Fruit fly (Drosophila melanogaster) whole organism, pupa: ENCODE results near the gene ND-49L.
A peak's percentile ranks its signal among the peaks of the same experiment; 100 is the strongest.

Source experiments
- CG10348 ChIP-seq: fragments of 200-800 bp; sonication (Bioruptor generic); IDR thresholded peaks from 2 replicates; pipeline ENCODE4 v1.3.6; 2022; ENCODE audit warnings: missing biosample characterization, missing genetic modification characterization
- CG12605 ChIP-seq: fragments of 200-800 bp; sonication (Bioruptor generic); IDR thresholded peaks from 2 replicates; pipeline ENCODE4 v1.3.6; 2022; ENCODE audit warnings: missing biosample characterization, missing genetic modification characterization
- CG13204 ChIP-seq: fragments of 200-800 bp; sonication (Bioruptor generic); optimal IDR thresholded peaks from 2 replicates; lab custom pipeline; 2018; ENCODE audit warnings: missing biosample characterization, mild to moderate bottlenecking, missing genetic modification characterization, moderate library complexity
- CG14655 ChIP-seq: fragments of 200-800 bp; sonication (Bioruptor generic); optimal IDR thresholded peaks from 3 replicates; lab custom pipeline; 2017; ENCODE audit warnings: mild to moderate bottlenecking, missing biosample characterization, missing genetic modification reagents, missing genetic modification characterization
- CG15710 ChIP-seq: fragments of 200-800 bp; sonication (Bioruptor generic); optimal IDR thresholded peaks from 2 replicates; lab custom pipeline; 2018; ENCODE audit warnings: missing biosample characterization, mild to moderate bottlenecking, missing genetic modification characterization, moderate library complexity
- CG17806 ChIP-seq: fragments of 200-800 bp; sonication (Bioruptor generic); optimal IDR thresholded peaks from 2 replicates; lab custom pipeline; 2018; ENCODE audit warnings: missing biosample characterization, mild to moderate bottlenecking, missing genetic modification characterization, moderate library complexity
- CG32121 ChIP-seq: fragments of 200-800 bp; sonication (Bioruptor generic); IDR thresholded peaks from 2 replicates; pipeline ENCODE4 v1.3.6; 2022; ENCODE audit warnings: missing biosample characterization, missing genetic modification characterization
- CG34367 ChIP-seq: fragments of 200-800 bp; sonication (Bioruptor generic); optimal IDR thresholded peaks from 2 replicates; lab custom pipeline; 2018; ENCODE audit warnings: missing biosample characterization, mild to moderate bottlenecking, missing genetic modification characterization
- CG4496 ChIP-seq: fragments of 200-800 bp; sonication (Bioruptor generic); IDR thresholded peaks from 3 replicates; pipeline ENCODE4 v1.3.6; 2022; ENCODE audit warnings: missing biosample characterization, missing genetic modification characterization
- CG8159 ChIP-seq: fragments of 200-800 bp; sonication (Bioruptor generic); optimal IDR thresholded peaks from 3 replicates; lab custom pipeline; 2018; ENCODE audit warnings: missing biosample characterization, mild to moderate bottlenecking, missing genetic modification characterization, moderate library complexity
- CG8301 ChIP-seq: fragments of 200-800 bp; sonication (Bioruptor generic); optimal IDR thresholded peaks from 2 replicates; lab custom pipeline; 2018; ENCODE audit warnings: missing biosample characterization, mild to moderate bottlenecking, missing genetic modification characterization
- CG9948 ChIP-seq: fragments of 200-800 bp; sonication (Bioruptor generic); optimal IDR thresholded peaks from 2 replicates; lab custom pipeline; 2018; ENCODE audit warnings: missing biosample characterization, mild to moderate bottlenecking, missing genetic modification characterization, moderate library complexity
- D1 ChIP-seq: fragments of 200-800 bp; sonication (Bioruptor generic); optimal IDR thresholded peaks from 2 replicates; lab custom pipeline; 2018; ENCODE audit warnings: missing biosample characterization, mild to moderate bottlenecking, missing genetic modification characterization, moderate library complexity
- EcR ChIP-seq: fragments of 200-800 bp; sonication (Bioruptor generic); optimal IDR thresholded peaks from 3 replicates; lab custom pipeline; 2019; ENCODE audit warnings: missing biosample characterization, missing genetic modification characterization, mild to moderate bottlenecking, moderate library complexity, missing genetic modification reagents
- Ets98B ChIP-seq: fragments of 200-800 bp; sonication (Bioruptor generic); IDR thresholded peaks from 2 replicates; pipeline ENCODE4 v1.3.6; 2022; ENCODE audit warnings: missing biosample characterization, missing genetic modification characterization
- Pif1A ChIP-seq: fragments of 200-800 bp; sonication (Bioruptor generic); optimal IDR thresholded peaks from 3 replicates; lab custom pipeline; 2016; ENCODE audit warnings: missing biosample characterization, missing genetic modification characterization
- Pif1B ChIP-seq: fragments of 200-800 bp; sonication (Bioruptor generic); optimal IDR thresholded peaks from 3 replicates; lab custom pipeline; 2016; ENCODE audit warnings: missing biosample characterization, missing genetic modification characterization
- Snoo ChIP-seq: fragments of 200-800 bp; sonication (Bioruptor generic); optimal IDR thresholded peaks from 3 replicates; lab custom pipeline; 2017; ENCODE audit warnings: missing biosample characterization, mild to moderate bottlenecking, missing genetic modification characterization, inconsistent platforms
- fd96Ca ChIP-seq: fragments of 200-800 bp; sonication (Bioruptor generic); IDR thresholded peaks from 3 replicates; pipeline ENCODE4 v1.3.6; 2022; ENCODE audit warnings: missing biosample characterization, missing genetic modification characterization
- gl ChIP-seq: fragments of 200-800 bp; sonication (Bioruptor generic); optimal IDR thresholded peaks from 2 replicates; lab custom pipeline; 2018; ENCODE audit warnings: missing biosample characterization, mild to moderate bottlenecking, missing genetic modification characterization
- rn ChIP-seq: fragments of 200-800 bp; sonication (Bioruptor generic); IDR thresholded peaks from 2 replicates; pipeline ENCODE4 v1.3.6; 2022; ENCODE audit warnings: missing biosample characterization, missing genetic modification characterization

The ND-49L gene

dm6 chr3R:25335065-25335464, 23.0 kb upstream of the ND-49L start, which contains the start of the genes CG10669 and CG11902:
Gene CG10669, minus strand, starts transcription at chr3R:25335243.
Gene CG11902, plus strand, starts transcription at chr3R:25335257.
- TF ChIP-seq EcR (no peak), CG10348 (GFP tag; lab: Robert Waterston, UW) (no peak), CG13204 (no peak), CG12605 (GFP tag; lab: Robert Waterston, UW) (no peak), fd96Ca (GFP tag; lab: Robert Waterston, UW) (no peak), CG14655 (GFP tag; lab: Kevin White, UChicago) (no peak), CG8159 (tag; lab: Kevin White, UChicago) (no peak), CG34367 (tag; lab: Kevin White, UChicago) (no peak), rn (GFP tag; lab: Robert Waterston, UW) (no peak), Ets98B (no peak), Pif1A (GFP tag; lab: Kevin White, UChicago) (no peak), CG17806 (tag; lab: Kevin White, UChicago) (no peak), CG15710 (tag; lab: Kevin White, UChicago) (no peak), CG32121 (no peak), CG9948 (no peak), D1 (tag; lab: Kevin White, UChicago) (no peak), Pif1B (GFP tag; lab: Kevin White, UChicago) (no peak)

DNA sequence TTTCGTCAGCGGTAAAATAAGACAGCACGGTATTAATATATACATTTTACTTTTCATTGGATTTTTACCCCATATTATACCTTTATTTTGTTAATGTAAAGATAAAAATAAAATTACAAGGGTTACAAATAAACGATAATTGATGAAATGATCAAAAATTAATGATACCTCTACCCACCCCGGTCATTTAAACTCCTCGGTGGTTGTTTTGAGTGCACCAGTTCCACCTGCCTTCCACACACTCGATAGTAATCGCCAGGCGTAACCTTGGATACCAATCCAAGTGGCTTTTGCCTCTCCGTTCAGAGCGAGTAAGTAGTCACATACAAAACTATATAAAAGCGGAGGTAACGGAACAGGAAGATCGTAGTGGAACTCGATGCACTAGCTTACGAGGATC, 18.1 kb upstream of the ND-49L start, which contains the start of gene rha:
Gene rha (plus strand): TSS at position 301 of the 400 bp plus-strand sequence.
- no peak for TF ChIP-seq Ets98B
- no peak for TF ChIP-seq CG8159 (tag; lab: Kevin White, UChicago)
- TF ChIP-seq CG13204, result no peak
- TF ChIP-seq Pif1B (GFP tag; lab: Kevin White, UChicago), result no peak

DNA sequence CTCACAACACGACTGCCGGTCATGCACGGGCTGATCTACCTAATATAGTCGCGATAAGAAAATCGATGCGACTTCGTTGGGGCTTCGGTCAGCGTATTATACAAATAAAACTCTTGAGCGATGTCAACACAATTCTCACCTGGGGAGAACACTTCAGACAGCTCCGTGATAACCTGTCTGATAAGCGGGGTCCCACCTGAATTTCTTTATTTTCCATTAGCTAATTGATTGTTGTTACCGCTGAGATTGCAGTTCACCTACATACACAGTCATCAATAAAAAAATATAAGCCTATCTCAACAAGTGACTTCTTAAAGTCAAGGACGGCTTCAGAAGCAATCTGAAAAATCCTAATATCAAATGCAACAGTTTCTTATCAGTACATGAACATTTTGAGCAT, 11.2 kb upstream of the ND-49L start, which contains the start of gene tobi:
Gene tobi (minus strand): TSS at position 23 of the 400 bp plus-strand sequence.
- TF ChIP-seq CG8301 (tag; lab: Kevin White, UChicago), result no peak
- no peak for TF ChIP-seq Snoo (tag; lab: Kevin White, UChicago)
- no peak for TF ChIP-seq CG4496 (GFP tag; lab: Robert Waterston, UW)
- no peak for TF ChIP-seq D1 (tag; lab: Kevin White, UChicago)
- no peak for TF ChIP-seq rn (GFP tag; lab: Robert Waterston, UW)
- TF ChIP-seq CG32121, result no peak
- TF ChIP-seq CG17806 (tag; lab: Kevin White, UChicago), result no peak
- TF ChIP-seq EcR, result no peak
- TF ChIP-seq, all 21 proteins: peak for 0

- TF ChIP-seq CG34367 (tag; lab: Kevin White, UChicago) (no peak), Ets98B (no peak), EcR (no peak), CG4496 (GFP tag; lab: Robert Waterston, UW) (no peak), Pif1B (GFP tag; lab: Kevin White, UChicago) (no peak), gl (tag; lab: Kevin White, UChicago) (no peak), CG15710 (tag; lab: Kevin White, UChicago) (no peak), CG14655 (GFP tag; lab: Kevin White, UChicago) (no peak), CG17806 (tag; lab: Kevin White, UChicago) (no peak), rn (GFP tag; lab: Robert Waterston, UW) (no peak), D1 (tag; lab: Kevin White, UChicago) (no peak), CG8301 (tag; lab: Kevin White, UChicago) (no peak), Pif1A (GFP tag; lab: Kevin White, UChicago) (no peak), CG32121 (no peak), CG13204 (no peak), CG10348 (GFP tag; lab: Robert Waterston, UW) (no peak)
Measured at dm6 chr3R:25382681-25383080, 24.6 kb downstream of the ND-49L start, which contains the start of gene alrm. Gene alrm, minus strand, starts transcription at chr3R:25382781.

DNA sequence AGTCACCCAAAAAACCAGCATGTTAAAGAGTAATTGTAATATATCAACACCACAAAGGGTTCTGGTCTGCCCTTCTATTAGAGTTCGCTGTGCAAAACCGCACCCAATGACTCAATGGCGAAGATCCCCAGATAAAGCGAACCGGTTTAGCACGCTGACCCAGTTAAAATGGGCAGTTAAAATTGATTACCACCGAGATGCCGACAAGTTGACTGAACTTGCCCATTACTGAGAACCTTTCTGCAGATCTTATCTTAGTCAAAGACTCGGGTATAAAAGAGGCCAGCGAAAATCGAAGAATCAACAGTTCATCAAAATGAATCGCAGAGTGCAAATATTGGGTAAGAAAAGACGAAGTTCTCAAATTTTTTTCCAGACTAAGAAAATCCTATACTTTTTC, 25.3 kb downstream of the ND-49L start, which contains the start of gene CG31437:
Gene CG31437 (plus strand): TSS at position 301 of the 400 bp plus-strand sequence.
- TF ChIP-seq CG34367 (tag; lab: Kevin White, UChicago) (no peak), EcR (no peak), CG8301 (tag; lab: Kevin White, UChicago) (no peak)

DNA sequence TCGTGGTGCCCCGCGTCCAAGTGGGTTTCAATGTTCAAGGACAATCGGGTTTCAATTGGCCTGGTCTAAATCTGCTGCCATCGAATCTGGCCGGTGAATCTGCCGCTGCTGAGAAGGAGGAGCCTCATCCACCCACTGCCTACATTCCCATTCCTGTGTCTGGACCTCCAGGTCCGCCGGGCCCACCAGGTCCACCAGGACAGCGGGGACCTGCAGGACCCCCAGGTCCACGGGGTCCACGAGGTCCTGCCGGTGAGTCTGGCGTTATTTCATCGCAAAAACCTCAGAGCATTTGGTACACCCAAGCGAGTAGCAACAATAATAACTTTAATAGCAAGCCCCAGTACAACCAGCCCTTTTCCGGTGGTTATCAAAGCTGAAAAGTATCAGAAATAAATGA, 26.1 kb downstream of the ND-49L start:
- TF ChIP-seq D1 (tag; lab: Kevin White, UChicago), result no peak
- TF ChIP-seq Pif1B (GFP tag; lab: Kevin White, UChicago), result no peak
- TF ChIP-seq CG8301 (tag; lab: Kevin White, UChicago), result no peak
- TF ChIP-seq CG32121, result no peak
- no peak for TF ChIP-seq CG4496 (GFP tag; lab: Robert Waterston, UW)
- TF ChIP-seq CG14655 (GFP tag; lab: Kevin White, UChicago), result no peak
- no peak for TF ChIP-seq Snoo (tag; lab: Kevin White, UChicago)
- TF ChIP-seq CG13204, result no peak
- TF ChIP-seq Ets98B, result no peak
- TF ChIP-seq rn (GFP tag; lab: Robert Waterston, UW), result no peak
- TF ChIP-seq gl (tag; lab: Kevin White, UChicago), result no peak
- TF ChIP-seq Pif1A (GFP tag; lab: Kevin White, UChicago), result no peak
- no peak for TF ChIP-seq EcR
- TF ChIP-seq, all 21 proteins: peak for 0

dm6 chr3R:25388522-25388921, 30.4 kb downstream of the ND-49L start:
- TF ChIP-seq Snoo (tag; lab: Kevin White, UChicago), result no peak
- TF ChIP-seq CG4496 (GFP tag; lab: Robert Waterston, UW), result peak; percentile 54; the same call in 2 of the 3 replicates
- 0 out of 2 replicates have a peak, but pooled peaks have one; percentile 51 for TF ChIP-seq CG32121
- no peak for TF ChIP-seq CG12605 (GFP tag; lab: Robert Waterston, UW)
- peak; percentile 31 for TF ChIP-seq CG14655 (GFP tag; lab: Kevin White, UChicago)
- TF ChIP-seq CG8159 (tag; lab: Kevin White, UChicago), result peak; percentile 19
- peak; percentile 48; the same call in 1 of the 3 replicates for TF ChIP-seq fd96Ca (GFP tag; lab: Robert Waterston, UW)
